Worm (Caenorhabditis elegans): ENCODE results near the gene msp-53.

The msp-53 gene

DNA sequence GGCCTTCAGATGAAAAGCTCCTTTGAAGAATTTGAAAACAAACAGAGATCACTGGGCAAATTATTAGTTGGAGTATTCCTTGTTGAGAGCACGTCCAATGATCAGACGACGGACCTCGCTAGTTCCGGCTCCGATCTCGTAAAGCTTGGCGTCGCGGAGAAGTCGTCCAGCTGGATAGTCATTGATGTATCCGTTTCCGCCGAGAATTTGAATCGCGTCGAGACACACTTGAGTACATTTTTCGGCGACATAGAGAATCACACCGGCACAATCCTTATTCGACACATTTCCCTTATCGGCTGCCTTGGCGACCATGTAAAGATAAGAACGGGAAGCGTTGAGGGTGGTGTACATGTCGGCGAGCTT, 22.1 kb upstream of the msp-53 start (continued):
- TF ChIP-seq ceh-40 (GFP tag; IDR thresholded peaks at IDR 0.05) (no peak), F37B4.10 (GFP tag; IDR thresholded peaks at IDR 0.05) (0 out of 2 replicates have a peak, but pooled peaks have one; percentile 35), F33H1.4 (GFP tag; IDR thresholded peaks at IDR 0.05) (no peak), Y53G8AR.9 (GFP tag; conservative IDR thresholded peaks at IDR 0.05) (peak; percentile 18), B0336.3 (GFP tag; IDR thresholded peaks at IDR 0.05) (peak; percentile 59; the same call in 1 of the 2 replicates)

DNA sequence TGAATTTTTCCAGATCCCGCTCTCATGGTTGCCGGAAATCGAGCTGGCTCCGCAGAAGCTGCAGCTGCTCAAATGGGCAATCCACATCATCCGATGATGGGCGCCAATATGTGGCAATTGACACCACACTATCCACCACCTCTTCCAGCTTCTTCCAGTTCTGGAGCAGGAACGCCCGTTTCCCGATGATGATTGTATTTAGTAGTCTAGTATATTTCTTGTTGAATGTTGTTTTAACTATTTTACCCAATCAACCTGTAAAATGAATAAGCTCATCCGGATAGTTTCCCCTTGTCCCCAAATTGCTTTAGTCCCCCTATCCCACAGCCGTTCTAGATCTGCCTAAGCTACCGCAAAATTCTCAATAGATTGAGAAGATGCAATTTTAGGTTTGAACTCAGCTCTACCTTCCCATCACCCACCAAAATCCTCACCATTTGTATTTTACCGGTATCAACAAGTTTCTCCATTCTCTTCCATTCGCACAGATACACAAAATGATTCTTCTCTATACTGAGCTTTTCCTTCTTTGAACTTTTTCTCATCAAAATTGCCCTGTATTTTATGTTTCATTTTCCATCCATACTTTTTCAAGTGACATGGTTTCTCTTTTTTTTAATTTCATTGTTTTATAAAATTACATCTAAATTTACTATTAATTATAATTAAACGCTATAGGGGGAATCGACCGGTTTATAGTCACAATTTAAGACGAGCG, 21.5 kb upstream of the msp-53 start:
- no peak for TF ChIP-seq B0261.1 (tag; optimal IDR thresholded peaks at IDR 0.05)
- TF ChIP-seq snpc-3.4 (tag; optimal IDR thresholded peaks at IDR 0.05) = peak; percentile 27
- no peak for TF ChIP-seq ceh-91 (GFP tag; IDR thresholded peaks at IDR 0.05)
- no peak for TF ChIP-seq bed-1 (GFP tag; IDR thresholded peaks at IDR 0.05)
- TF ChIP-seq snpc-4 (GFP tag; optimal IDR thresholded peaks at IDR 0.05) = no peak
- TF ChIP-seq snpc-4 (tag; optimal IDR thresholded peaks at IDR 0.05) = peak in 2 of 4 experiments; percentile 12 to 63
- TF ChIP-seq cebp-1 (GFP tag; IDR thresholded peaks at IDR 0.05) = no peak
- TF ChIP-seq cebp-1 (tag; optimal IDR thresholded peaks at IDR 0.05) = peak; percentile 3
- 0 out of 2 replicates have a peak, but pooled peaks have one; percentile 19 for TF ChIP-seq ceh-40 (GFP tag; IDR thresholded peaks at IDR 0.05)
- no peak for TF ChIP-seq hlh-26 (GFP tag; conservative IDR thresholded peaks at IDR 0.05)
- TF ChIP-seq pbrm-1 (GFP tag; IDR thresholded peaks at IDR 0.05) = no peak
- TF ChIP-seq ekl-4 (GFP tag; IDR thresholded peaks at IDR 0.05) = peak; percentile 34; the same call in 1 of the 2 replicates
- TF ChIP-seq F10E7.11 (tag; optimal IDR thresholded peaks at IDR 0.05) = no peak
- no peak for TF ChIP-seq let-526 (GFP tag; IDR thresholded peaks at IDR 0.05)
- TF ChIP-seq F52B5.7 (tag; optimal IDR thresholded peaks at IDR 0.05) = peak; percentile 3
- no peak for TF ChIP-seq dpl-1 (GFP tag; optimal IDR thresholded peaks at IDR 0.05)
- TF ChIP-seq lin-54 (GFP tag; optimal IDR thresholded peaks at IDR 0.05) = no peak
- TF ChIP-seq attf-6 (GFP tag; IDR thresholded peaks at IDR 0.05) = no peak; the same call in 1 of the 2 replicates
- no peak for TF ChIP-seq nhr-80 (tag; optimal IDR thresholded peaks at IDR 0.05)
- TF ChIP-seq mcd-1 (GFP tag; IDR thresholded peaks at IDR 0.05) = no peak
- peak; percentile 74 for TF ChIP-seq repo-1 (tag; optimal IDR thresholded peaks at IDR 0.05)
- TF ChIP-seq hrde-1 (tag; optimal IDR thresholded peaks at IDR 0.05; ENCODE audit: borderline replicate concordance) = peak; percentile 33
- no peak for TF ChIP-seq lsy-27 (tag; optimal IDR thresholded peaks at IDR 0.05; ENCODE audit: borderline replicate concordance, insufficient read depth)
- no peak for TF ChIP-seq F33H1.4 (GFP tag; IDR thresholded peaks at IDR 0.05)
- TF ChIP-seq lin-40 (tag; optimal IDR thresholded peaks at IDR 0.05) = no peak
- no peak for TF ChIP-seq B0336.3 (GFP tag; IDR thresholded peaks at IDR 0.05)
- TF ChIP-seq unc-62 (GFP tag; optimal IDR thresholded peaks at IDR 0.05) = no peak
- TF ChIP-seq sea-2 (GFP tag; IDR thresholded peaks at IDR 0.05) = no peak
- no peak for TF ChIP-seq nfya-2 (GFP tag; IDR thresholded peaks at IDR 0.05)
- no peak for TF ChIP-seq ztf-22 (GFP tag; optimal IDR thresholded peaks at IDR 0.05)
- no peak for TF ChIP-seq tbx-9 (tag; optimal IDR thresholded peaks at IDR 0.05; ENCODE audit: borderline replicate concordance)
- no peak for TF ChIP-seq ceh-27 (GFP tag; optimal IDR thresholded peaks at IDR 0.05)
- TF ChIP-seq ccch-3 (GFP tag; optimal IDR thresholded peaks at IDR 0.05) = no peak
- TF ChIP-seq T07F8.4 (tag; optimal IDR thresholded peaks at IDR 0.05) = no peak
- peak; percentile 29 for TF ChIP-seq snpc-1.1 (tag; optimal IDR thresholded peaks at IDR 0.05; ENCODE audit: insufficient read depth)
- TF ChIP-seq Y56A3A.18 (GFP tag; IDR thresholded peaks at IDR 0.05) = peak; percentile 16; the same call in 1 of the 2 replicates
- TF ChIP-seq aptf-3 (GFP tag; IDR thresholded peaks at IDR 0.05) = 0 out of 2 replicates have a peak, but pooled peaks have one; percentile 15
- TF ChIP-seq nhr-90 (tag; optimal IDR thresholded peaks at IDR 0.05) = peak; percentile 29
- TF ChIP-seq madf-3 (GFP tag; IDR thresholded peaks at IDR 0.05) = peak; percentile 51; the same call in 1 of the 2 replicates
- peak; percentile 72 for TF ChIP-seq ZK185.1 (tag; optimal IDR thresholded peaks at IDR 0.05; ENCODE audit: poor library complexity, severe bottlenecking)
- TF ChIP-seq F23B12.7 (tag; optimal IDR thresholded peaks at IDR 0.05; ENCODE audit: insufficient read depth) = no peak
- no peak for TF ChIP-seq ztf-26 (tag; optimal IDR thresholded peaks at IDR 0.05)
- peak; percentile 37; the same call in 1 of the 2 replicates for TF ChIP-seq C06A6.2 (GFP tag; conservative IDR thresholded peaks at IDR 0.05)
